Worm (Caenorhabditis elegans) whole organism, L1 larva: ENCODE results near the gene C44C10.10.
A peak's percentile ranks its signal among the peaks of the same experiment; 100 is the strongest.

ENCODE experiments used
- C16A3.4 ChIP-seq: fragments of 150-350 bp; optimal IDR thresholded peaks from 2 replicates; lab custom pipeline; 2014; ENCODE audit warnings: missing biosample characterization, missing genetic modification characterization
- aly-2 ChIP-seq: fragments of 150-350 bp; optimal IDR thresholded peaks from 2 replicates; lab custom pipeline; 2014; ENCODE audit warnings: missing biosample characterization, missing genetic modification characterization
- ama-1 ChIP-seq: fragments of 150-350 bp; optimal IDR thresholded peaks from 2 replicates; lab custom pipeline; 2014
- ceh-63 ChIP-seq: fragments of 200-800 bp; sonication (Bioruptor generic); optimal IDR thresholded peaks from 2 replicates; lab custom pipeline; 2018; ENCODE audit warnings: mild to moderate bottlenecking, missing genetic modification characterization, missing compliant biosample characterization
- ceh-88 ChIP-seq: fragments of 200-800 bp; sonication (Bioruptor generic); IDR thresholded peaks from 2 replicates; pipeline ENCODE4 v1.3.6; 2022; ENCODE audit warnings: missing genetic modification characterization, missing compliant biosample characterization
- ces-1 ChIP-seq: fragments of 150-350 bp; optimal IDR thresholded peaks from 2 replicates; lab custom pipeline; 2014; ENCODE audit warnings: missing biosample characterization, missing genetic modification reagents, missing genetic modification characterization
- dpl-1 ChIP-seq, 3 experiments: fragments of 150-350 bp in 2 of 3; sonication (generic microtip) in 1 of 3; optimal IDR thresholded peaks; 2 replicates each; lab custom pipeline; 2014 to 2017; ENCODE audit warnings: missing biosample characterization in 3 of 3, missing genetic modification characterization in 3 of 3, missing genetic modification reagents in 3 of 3
- efl-3 ChIP-seq: fragments of 200-800 bp; sonication (Bioruptor generic); optimal IDR thresholded peaks from 2 replicates; lab custom pipeline; 2018; ENCODE audit warnings: mild to moderate bottlenecking, missing genetic modification characterization, missing compliant biosample characterization
- elt-3 ChIP-seq, 6 experiments: fragments of 150-350 bp in 1 of 6; sonication (generic microtip); optimal IDR thresholded peaks; 2 replicates each; lab custom pipeline; 2017 to 2018; ENCODE audit warnings: missing biosample characterization in 6 of 6, missing genetic modification characterization in 6 of 6, inconsistent platforms in 1 of 6
- fkh-4 ChIP-seq: sonication (generic microtip); optimal IDR thresholded peaks from 2 replicates; lab custom pipeline; 2016; ENCODE audit warnings: missing compliant biosample characterization, missing genetic modification characterization, borderline replicate concordance
- fos-1 ChIP-seq: fragments of 150-350 bp; optimal IDR thresholded peaks from 2 replicates; lab custom pipeline; 2014; ENCODE audit warnings: missing biosample characterization, missing genetic modification characterization
- hlh-17 ChIP-seq: fragments of 200-800 bp; sonication (Bioruptor generic); optimal IDR thresholded peaks from 2 replicates; lab custom pipeline; 2018; ENCODE audit warnings: missing genetic modification characterization, mild to moderate bottlenecking, missing compliant biosample characterization, moderate library complexity, borderline replicate concordance
- irx-1 ChIP-seq: sonication (generic microtip); optimal IDR thresholded peaks from 2 replicates; lab custom pipeline; 2016; ENCODE audit warnings: missing genetic modification characterization, missing compliant biosample characterization
- isw-1 ChIP-seq: fragments of 200-800 bp; sonication (Bioruptor generic); IDR thresholded peaks from 2 replicates; pipeline ENCODE4 v1.3.6; 2022; ENCODE audit warnings: missing genetic modification characterization, missing compliant biosample characterization
- jun-1 ChIP-seq: fragments of 150-350 bp; optimal IDR thresholded peaks from 2 replicates; lab custom pipeline; 2014; ENCODE audit warnings: missing biosample characterization, missing genetic modification reagents, missing genetic modification characterization
- lin-14 ChIP-seq: fragments of 200-800 bp; sonication (Bioruptor generic); optimal IDR thresholded peaks from 2 replicates; lab custom pipeline; 2018; ENCODE audit warnings: mild to moderate bottlenecking, missing genetic modification characterization, moderate library complexity, missing compliant biosample characterization
- lin-35 ChIP-seq, 2 experiments: fragments of 150-350 bp; optimal IDR thresholded peaks; 2 replicates each; lab custom pipeline; 2014; ENCODE audit warnings: missing biosample characterization in 2 of 2, missing genetic modification characterization in 2 of 2, missing genetic modification reagents in 2 of 2
- lin-39 ChIP-seq: fragments of 150-350 bp; optimal IDR thresholded peaks from 2 replicates; lab custom pipeline; 2014; ENCODE audit warnings: missing biosample characterization, missing genetic modification reagents, missing genetic modification characterization
- lir-3 ChIP-seq: sonication (generic microtip); optimal IDR thresholded peaks from 2 replicates; lab custom pipeline; 2016; ENCODE audit warnings: mild to moderate bottlenecking, missing genetic modification characterization, moderate library complexity, missing compliant biosample characterization; ENCODE audit not compliant: poor library complexity
- mab-9 ChIP-seq: fragments of 200-800 bp; sonication (Bioruptor generic); IDR thresholded peaks from 2 replicates; pipeline ENCODE4 v1.3.6; 2022; ENCODE audit warnings: missing genetic modification reagents, missing genetic modification characterization, missing compliant biosample characterization
- mdl-1 ChIP-seq, 2 experiments: fragments of 150-350 bp; optimal IDR thresholded peaks; 2 replicates each; lab custom pipeline; 2014 to 2017; ENCODE audit warnings: missing biosample characterization in 2 of 2, missing genetic modification characterization in 2 of 2, inconsistent platforms in 1 of 2
- mep-1 ChIP-seq: fragments of 150-350 bp; optimal IDR thresholded peaks from 2 replicates; lab custom pipeline; 2014; ENCODE audit warnings: missing biosample characterization, missing genetic modification characterization
- nhr-11 ChIP-seq: fragments of 150-350 bp; optimal IDR thresholded peaks from 2 replicates; lab custom pipeline; 2014; ENCODE audit warnings: missing biosample characterization, missing genetic modification characterization
- nhr-19 ChIP-seq: fragments of 200-800 bp; sonication (Bioruptor generic); conservative IDR thresholded peaks from 2 replicates; pipeline ENCODE4 v1.3.6; 2022; ENCODE audit warnings: missing genetic modification characterization, missing compliant biosample characterization
- nhr-20 ChIP-seq: sonication (generic microtip); optimal IDR thresholded peaks from 2 replicates; lab custom pipeline; 2016; ENCODE audit warnings: mild to moderate bottlenecking, missing genetic modification characterization, missing compliant biosample characterization
- nhr-237 ChIP-seq: fragments of 150-350 bp; optimal IDR thresholded peaks from 2 replicates; lab custom pipeline; 2014; ENCODE audit warnings: missing biosample characterization, missing genetic modification characterization
- nhr-71 ChIP-seq: sonication (generic microtip); optimal IDR thresholded peaks from 2 replicates; lab custom pipeline; 2016; ENCODE audit warnings: mild to moderate bottlenecking, missing genetic modification characterization, moderate library complexity, missing compliant biosample characterization
- nhr-76 ChIP-seq: sonication (generic microtip); optimal IDR thresholded peaks from 2 replicates; lab custom pipeline; 2017; ENCODE audit warnings: missing biosample characterization, missing genetic modification characterization
- nhr-84 ChIP-seq: sonication (generic microtip); optimal IDR thresholded peaks from 2 replicates; lab custom pipeline; 2017; ENCODE audit warnings: missing biosample characterization, missing genetic modification characterization
- nhr-85 ChIP-seq: sonication (generic microtip); peaks from one replicate; lab custom pipeline; 2016; ENCODE audit warnings: missing genetic modification characterization, inconsistent platforms, missing compliant biosample characterization
- pag-3 ChIP-seq: sonication (generic microtip); optimal IDR thresholded peaks from 2 replicates; lab custom pipeline; 2017; ENCODE audit warnings: missing genetic modification characterization, mild to moderate bottlenecking, missing compliant biosample characterization, antibody characterized with exemption, borderline replicate concordance; ENCODE audit not compliant: insufficient read depth
- pax-3 ChIP-seq: fragments of 200-800 bp; sonication (Bioruptor generic); optimal IDR thresholded peaks from 2 replicates; lab custom pipeline; 2018; ENCODE audit warnings: mild to moderate bottlenecking, missing genetic modification characterization, moderate library complexity, missing compliant biosample characterization
- skn-1 ChIP-seq: fragments of 150-350 bp; optimal IDR thresholded peaks from 2 replicates; lab custom pipeline; 2014; ENCODE audit warnings: missing biosample characterization, missing genetic modification characterization
- snpc-4 ChIP-seq: fragments of 150-350 bp; optimal IDR thresholded peaks from 2 replicates; lab custom pipeline; 2014; ENCODE audit warnings: missing biosample characterization, missing genetic modification characterization
- snu-23 ChIP-seq: sonication (generic microtip); optimal IDR thresholded peaks from 2 replicates; lab custom pipeline; 2016; ENCODE audit warnings: missing genetic modification characterization, missing compliant biosample characterization
- sox-4 ChIP-seq: sonication (generic microtip); optimal IDR thresholded peaks from 2 replicates; lab custom pipeline; 2016; ENCODE audit warnings: missing genetic modification characterization, missing compliant biosample characterization
- sptf-1 ChIP-seq: fragments of 150-350 bp; optimal IDR thresholded peaks from 2 replicates; lab custom pipeline; 2014; ENCODE audit warnings: missing biosample characterization, missing genetic modification characterization
- sup-37 ChIP-seq: fragments of 200-800 bp; sonication (Bioruptor generic); optimal IDR thresholded peaks from 2 replicates; lab custom pipeline; 2018; ENCODE audit warnings: mild to moderate bottlenecking, missing genetic modification characterization, missing compliant biosample characterization
- swsn-7 ChIP-seq: sonication (generic microtip); optimal IDR thresholded peaks from 2 replicates; lab custom pipeline; 2016; ENCODE audit warnings: missing genetic modification characterization, missing compliant biosample characterization
- tbx-2 ChIP-seq: sonication (generic microtip); optimal IDR thresholded peaks from 2 replicates; lab custom pipeline; 2016; ENCODE audit warnings: missing genetic modification characterization, missing compliant biosample characterization
- tlp-1 ChIP-seq: fragments of 150-350 bp; optimal IDR thresholded peaks from 2 replicates; lab custom pipeline; 2014; ENCODE audit warnings: missing biosample characterization, missing genetic modification characterization
- unc-130 ChIP-seq: fragments of 150-350 bp; optimal IDR thresholded peaks from 2 replicates; lab custom pipeline; 2017; ENCODE audit warnings: missing biosample characterization, missing genetic modification characterization, inconsistent platforms
- unc-62 ChIP-seq: fragments of 150-350 bp; optimal IDR thresholded peaks from 2 replicates; lab custom pipeline; 2014; ENCODE audit warnings: missing biosample characterization, missing genetic modification reagents, missing genetic modification characterization
- zip-4 ChIP-seq: fragments of 200-800 bp; sonication (Bioruptor generic); optimal IDR thresholded peaks from 2 replicates; lab custom pipeline; 2018; ENCODE audit warnings: mild to moderate bottlenecking, missing genetic modification characterization, moderate library complexity, missing compliant biosample characterization

Gene C44C10.10

DNA sequence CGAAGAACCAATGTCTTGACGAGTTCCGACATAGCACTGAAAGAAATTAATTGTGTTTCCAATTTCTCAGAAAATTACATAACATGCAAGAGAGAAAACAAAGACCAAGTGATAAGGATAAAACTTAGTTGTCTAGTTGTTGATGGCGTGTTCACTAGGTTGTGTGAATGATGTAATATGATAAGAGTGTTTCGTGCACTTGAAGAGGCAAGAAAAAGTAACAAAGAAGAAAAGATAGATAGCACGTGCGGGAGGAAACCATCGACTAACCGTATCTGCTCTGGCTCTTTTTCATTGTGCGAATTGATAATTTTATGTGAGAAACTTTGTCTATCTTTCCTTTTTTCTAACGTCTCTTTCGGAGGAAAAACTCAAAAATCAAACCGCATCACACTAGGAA, 28.5 kb upstream of the C44C10.10 start, which contains the start of gene sfxn-1.5 (continued):
- TF ChIP-seq zip-4 (GFP tag; lab: Kevin White, UChicago) (no peak), mep-1 (tag; lab: Kevin White, UChicago) (peak; percentile 27), elt-3 (tag; optimal IDR thresholded peaks at IDR 0.05; lab: Kevin White, UChicago) (peak; percentile 53 to 90 (median 68)), fos-1 (tag; lab: Kevin White, UChicago) (no peak), irx-1 (tag; lab: Kevin White, UChicago) (no peak), nhr-237 (tag; lab: Kevin White, UChicago) (no peak), swsn-7 (tag; lab: Kevin White, UChicago) (no peak), pag-3 (no peak), nhr-20 (tag; lab: Kevin White, UChicago) (peak; percentile 69), dpl-1 (GFP tag; optimal IDR thresholded peaks at IDR 0.05; lab: Kevin White, UChicago) (no peak), isw-1 (GFP tag; lab: Robert Waterston, UW) (no peak), aly-2 (no peak), unc-130 (tag; lab: Kevin White, UChicago) (no peak), nhr-71 (tag; lab: Kevin White, UChicago) (peak; percentile 47), nhr-76 (tag; lab: Kevin White, UChicago) (no peak), lin-35 (GFP tag; optimal IDR thresholded peaks at IDR 0.05; lab: Kevin White, UChicago) (peak in 1 of 2 experiments; percentile 43), fkh-4 (tag; lab: Kevin White, UChicago) (no peak), tbx-2 (tag; lab: Kevin White, UChicago) (no peak), lin-39 (no peak), ceh-88 (GFP tag; lab: Robert Waterston, UW) (no peak), mab-9 (no peak), snpc-4 (no peak), lin-14 (peak; percentile 43), unc-62 (GFP tag; lab: Kevin White, UChicago) (no peak), jun-1 (peak; percentile 40), tlp-1 (no peak), sox-4 (no peak), sup-37 (GFP tag; lab: Kevin White, UChicago) (no peak), skn-1 (no peak), ama-1 (no peak), ceh-63 (GFP tag; lab: Kevin White, UChicago) (no peak), nhr-84 (tag; lab: Kevin White, UChicago) (no peak), C16A3.4 (tag; lab: Kevin White, UChicago) (no peak), ces-1 (no peak), efl-3 (GFP tag; lab: Kevin White, UChicago) (no peak), hlh-17 (no peak), snu-23 (GFP tag; lab: Kevin White, UChicago) (peak; percentile 1), nhr-19 (GFP tag; lab: Robert Waterston, UW) (no peak), pax-3 (tag; lab: Kevin White, UChicago) (no peak), sptf-1 (no peak)

DNA sequence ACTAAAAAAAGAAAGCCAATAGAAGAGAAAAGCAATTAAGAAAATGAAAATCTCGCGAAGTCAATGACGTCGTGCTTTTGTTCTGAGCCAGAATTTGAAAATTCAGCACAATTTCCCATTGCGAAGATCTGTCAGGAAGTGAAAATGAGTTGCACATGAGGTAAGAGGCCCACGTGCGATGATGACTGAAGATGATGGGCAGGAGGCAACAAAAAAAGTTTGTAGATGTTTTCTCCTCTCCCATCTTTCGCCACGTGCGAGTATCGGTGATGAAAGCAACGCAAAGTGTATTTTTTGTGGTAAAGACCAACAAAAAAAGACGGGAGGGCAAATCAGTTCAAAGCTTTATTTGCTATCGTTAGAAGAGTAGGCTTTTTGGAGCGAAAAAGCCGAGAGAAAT, 28.0 kb upstream of the C44C10.10 start:
- TF ChIP-seq nhr-85 (tag; lab: Kevin White, UChicago) (peak; percentile 0), lin-14 (peak; percentile 15), tbx-2 (tag; lab: Kevin White, UChicago) (peak; percentile 9), lir-3 (tag; lab: Kevin White, UChicago) (no peak), mdl-1 (tag; optimal IDR thresholded peaks at IDR 0.05; lab: Kevin White, UChicago) (peak in 1 of 2 experiments; percentile 74), nhr-11 (tag; lab: Kevin White, UChicago) (no peak), skn-1 (peak; percentile 4), fkh-4 (tag; lab: Kevin White, UChicago) (no peak)
